Worm (Caenorhabditis elegans): Measurements from ENCODE around the gene T19B10.2.

Gene T19B10.2

ce11 chrV:11251798-11252197 lies 30.7 kb downstream of the T19B10.2 start:
- TF ChIP-seq mab-5 (tag; optimal IDR thresholded peaks at IDR 0.05) = no peak

- no peak for TF ChIP-seq drap-1 (GFP tag; optimal IDR thresholded peaks at IDR 0.05)
- no peak for TF ChIP-seq sem-2 (GFP tag; optimal IDR thresholded peaks at IDR 0.05)
- TF ChIP-seq nhr-2 (tag; optimal IDR thresholded peaks at IDR 0.05) = no peak
- no peak for TF ChIP-seq ceh-39 (tag; optimal IDR thresholded peaks at IDR 0.05)
- TF ChIP-seq hlh-1 (tag; optimal IDR thresholded peaks at IDR 0.05) = no peak
- TF ChIP-seq unc-120 (tag; optimal IDR thresholded peaks at IDR 0.05; ENCODE audit: poor library complexity, severe bottlenecking) = no peak
- no peak for TF ChIP-seq mab-5 (tag; optimal IDR thresholded peaks at IDR 0.05)
- TF ChIP-seq mep-1 (tag; optimal IDR thresholded peaks at IDR 0.05) = no peak
- no peak for TF ChIP-seq elt-3 (tag; optimal IDR thresholded peaks at IDR 0.05)
- TF ChIP-seq nhr-76 (tag; optimal IDR thresholded peaks at IDR 0.05) = no peak
- no peak for TF ChIP-seq snpc-4 (tag; optimal IDR thresholded peaks at IDR 0.05)
- no peak for TF ChIP-seq unc-39 (tag; optimal IDR thresholded peaks at IDR 0.05)
- TF ChIP-seq sptf-1 (tag; optimal IDR thresholded peaks at IDR 0.05) = no peak
- TF ChIP-seq cnd-1 (tag; optimal IDR thresholded peaks at IDR 0.05) = no peak
- TF ChIP-seq M03D4.4 (tag; optimal IDR thresholded peaks at IDR 0.05) = no peak
Measured at ce11 chrV:11252429-11252828, 31.3 kb downstream of the T19B10.2 start, which contains the start of gene srsx-33. Gene srsx-33, minus strand, starts transcription at chrV:11252529.

DNA sequence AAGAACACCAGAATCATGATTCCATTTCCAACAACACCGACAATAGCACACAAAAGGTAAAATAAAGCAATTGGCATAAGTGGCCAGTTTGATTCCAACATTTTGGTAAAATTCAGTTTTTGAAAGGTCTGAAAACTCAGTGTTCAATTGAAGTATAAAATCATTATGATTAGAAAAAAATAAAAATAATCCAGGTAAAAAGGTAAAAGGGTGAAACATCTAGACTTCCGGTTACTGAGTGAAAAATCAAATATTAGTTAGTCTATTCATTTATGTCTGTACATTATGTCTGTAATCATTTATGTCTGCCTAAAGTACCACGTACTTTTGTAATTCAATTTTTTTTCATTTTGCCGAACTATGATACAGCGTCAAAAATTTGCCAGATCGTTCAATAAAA lies 33.9 kb downstream of the T19B10.2 start, which contains the start of gene srsx-31:
Gene srsx-31 (minus strand): TSS at position 101 of the 400 bp plus-strand sequence.
- TF ChIP-seq unc-39 (tag; optimal IDR thresholded peaks at IDR 0.05) = no peak
- TF ChIP-seq ceh-83 (GFP tag; optimal IDR thresholded peaks at IDR 0.05) = no peak
- TF ChIP-seq ceh-39 (tag; optimal IDR thresholded peaks at IDR 0.05) = no peak
- no peak for TF ChIP-seq sptf-1 (tag; optimal IDR thresholded peaks at IDR 0.05)
- TF ChIP-seq drap-1 (GFP tag; optimal IDR thresholded peaks at IDR 0.05) = no peak
- no peak for TF ChIP-seq nhr-28 (tag; optimal IDR thresholded peaks at IDR 0.05)
- TF ChIP-seq sem-2 (GFP tag; optimal IDR thresholded peaks at IDR 0.05) = no peak
- no peak for TF ChIP-seq nhr-237 (tag; optimal IDR thresholded peaks at IDR 0.05)
- no peak for TF ChIP-seq mep-1 (tag; optimal IDR thresholded peaks at IDR 0.05)
- TF ChIP-seq ztf-11 (tag; optimal IDR thresholded peaks at IDR 0.05) = no peak
- TF ChIP-seq blmp-1 (tag; optimal IDR thresholded peaks at IDR 0.05) = no peak
- no peak for TF ChIP-seq hlh-1 (tag; optimal IDR thresholded peaks at IDR 0.05)
- TF ChIP-seq nhr-2 (tag; optimal IDR thresholded peaks at IDR 0.05) = no peak
- TF ChIP-seq nhr-76 (tag; optimal IDR thresholded peaks at IDR 0.05) = no peak
- TF ChIP-seq cnd-1 (tag; optimal IDR thresholded peaks at IDR 0.05) = no peak
- TF ChIP-seq mab-5 (tag; optimal IDR thresholded peaks at IDR 0.05) = no peak
- no peak for TF ChIP-seq pha-4 (tag; optimal IDR thresholded peaks at IDR 0.05)
- no peak for TF ChIP-seq nhr-12 (tag; optimal IDR thresholded peaks at IDR 0.05)
- TF ChIP-seq ces-1 (GFP tag; optimal IDR thresholded peaks at IDR 0.05) = no peak

DNA sequence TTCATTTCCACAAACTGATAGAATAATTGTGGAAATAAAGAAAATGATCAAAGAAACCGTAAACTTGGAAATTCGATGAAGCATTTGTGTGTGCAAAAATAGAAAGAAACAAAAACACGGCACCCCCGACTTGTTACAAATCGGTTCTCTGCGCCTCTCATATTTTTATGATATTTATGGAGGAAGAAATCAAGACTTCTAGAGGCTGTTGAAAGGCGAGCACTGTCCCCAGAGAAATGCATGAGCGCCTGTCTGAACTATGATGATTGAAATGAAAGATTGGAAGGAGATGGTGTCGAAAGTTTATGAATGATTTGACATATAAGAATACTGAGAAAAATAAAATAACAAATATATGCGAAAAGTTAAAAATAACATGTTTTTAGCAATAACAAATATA lies 37.8 kb downstream of the T19B10.2 start, which contains the start of gene lgc-36:
Gene lgc-36 (minus strand): TSS at position 101 of the 400 bp plus-strand sequence.
- no peak for TF ChIP-seq ham-2 (GFP tag; optimal IDR thresholded peaks at IDR 0.05)
- TF ChIP-seq drap-1 (GFP tag; optimal IDR thresholded peaks at IDR 0.05) = no peak
- TF ChIP-seq ceh-43 (GFP tag; optimal IDR thresholded peaks at IDR 0.05) = no peak
- TF ChIP-seq nhr-2 (tag; optimal IDR thresholded peaks at IDR 0.05) = no peak
- no peak for TF ChIP-seq sem-2 (GFP tag; optimal IDR thresholded peaks at IDR 0.05)
- TF ChIP-seq unc-62 (GFP tag; optimal IDR thresholded peaks at IDR 0.05) = no peak
- TF ChIP-seq blmp-1 (tag; optimal IDR thresholded peaks at IDR 0.05) = no peak
- no peak for TF ChIP-seq ceh-39 (tag; optimal IDR thresholded peaks at IDR 0.05)
- TF ChIP-seq ztf-11 (tag; optimal IDR thresholded peaks at IDR 0.05) = no peak
- TF ChIP-seq bed-3 (GFP tag; optimal IDR thresholded peaks at IDR 0.05) = no peak

DNA sequence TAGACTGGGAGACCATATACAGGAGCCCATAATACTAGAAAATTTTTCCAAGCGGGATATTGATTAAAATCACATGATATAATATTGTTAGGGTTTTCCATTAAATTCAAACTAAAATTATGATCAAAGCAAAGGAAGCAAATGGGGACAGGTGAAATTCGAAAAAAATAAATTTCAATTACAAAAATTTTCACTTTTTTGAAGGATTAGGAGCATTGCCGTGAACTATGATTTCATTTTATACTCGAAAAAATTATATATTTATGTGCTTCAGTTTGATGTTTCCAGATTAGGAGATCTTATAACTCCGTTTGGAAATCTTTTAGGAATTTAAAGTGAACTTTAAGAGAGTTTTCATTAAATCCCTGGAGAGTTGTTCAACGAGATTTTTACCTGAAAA lies 39.5 kb downstream of the T19B10.2 start, which contains the start of gene F07B10.7:
Gene F07B10.7 (minus strand): TSS at position 101 of the 400 bp plus-strand sequence.
- TF ChIP-seq sem-2 (GFP tag; optimal IDR thresholded peaks at IDR 0.05) = no peak
- no peak for TF ChIP-seq zip-8 (tag; optimal IDR thresholded peaks at IDR 0.05)
- TF ChIP-seq sptf-1 (tag; optimal IDR thresholded peaks at IDR 0.05) = no peak
- no peak for TF ChIP-seq ham-2 (GFP tag; optimal IDR thresholded peaks at IDR 0.05)
- TF ChIP-seq cnd-1 (tag; optimal IDR thresholded peaks at IDR 0.05) = no peak
- no peak for TF ChIP-seq lin-13 (tag; optimal IDR thresholded peaks at IDR 0.05)
- TF ChIP-seq ceh-39 (tag; optimal IDR thresholded peaks at IDR 0.05) = no peak
- TF ChIP-seq snpc-4 (tag; optimal IDR thresholded peaks at IDR 0.05) = no peak
- no peak for TF ChIP-seq unc-39 (tag; optimal IDR thresholded peaks at IDR 0.05)
- TF ChIP-seq ces-1 (GFP tag; optimal IDR thresholded peaks at IDR 0.05) = no peak
- no peak for TF ChIP-seq mls-2 (tag; optimal IDR thresholded peaks at IDR 0.05)
- TF ChIP-seq mab-5 (tag; optimal IDR thresholded peaks at IDR 0.05) = no peak

Measured in whole organism, mixed stage, embryonic.